Fruit fly (Drosophila melanogaster) whole organism, embryonic: Measurements from ENCODE around the gene ND-18.

Experiments used
- Abd-B ChIP-seq: fragments of 200-800 bp; sonication (Bioruptor generic); optimal IDR thresholded peaks from 2 replicates; lab custom pipeline; 2018; ENCODE audit warnings: missing biosample characterization, mild to moderate bottlenecking, missing genetic modification characterization, moderate library complexity
- Antp ChIP-seq: fragments of 200-800 bp; sonication (Bioruptor generic); optimal IDR thresholded peaks from 3 replicates; lab custom pipeline; 2016; ENCODE audit warnings: missing biosample characterization, missing genetic modification characterization
- Bdp1 ChIP-seq: fragments of 200-800 bp; sonication (Bioruptor generic); optimal IDR thresholded peaks from 3 replicates; lab custom pipeline; 2016; ENCODE audit warnings: missing biosample characterization, missing genetic modification characterization
- Blimp-1 ChIP-seq: fragments of 200-800 bp; sonication (Bioruptor generic); optimal IDR thresholded peaks from 3 replicates; lab custom pipeline; 2018; ENCODE audit warnings: missing biosample characterization, missing genetic modification characterization, mild to moderate bottlenecking, moderate library complexity, missing genetic modification reagents
- CG10267 ChIP-seq: fragments of 200-800 bp; sonication (Bioruptor generic); optimal IDR thresholded peaks from 2 replicates; lab custom pipeline; 2018; ENCODE audit warnings: missing biosample characterization, mild to moderate bottlenecking, missing genetic modification characterization, moderate library complexity
- CG11247 ChIP-seq: fragments of 200-800 bp; sonication (Bioruptor generic); IDR thresholded peaks from 2 replicates; pipeline ENCODE4 v1.3.6; 2022; ENCODE audit warnings: missing biosample characterization, missing genetic modification characterization
- CG14667 ChIP-seq: fragments of 200-800 bp; sonication (Bioruptor generic); IDR thresholded peaks from 2 replicates; pipeline ENCODE4 v1.3.6; 2022; ENCODE audit warnings: missing biosample characterization, missing genetic modification characterization
- CG1602 ChIP-seq: fragments of 200-800 bp; sonication (Bioruptor generic); optimal IDR thresholded peaks from 3 replicates; lab custom pipeline; 2016; ENCODE audit warnings: missing biosample characterization, missing genetic modification characterization
- CG17359 ChIP-seq: fragments of 200-800 bp; sonication (Bioruptor generic); optimal IDR thresholded peaks from 3 replicates; lab custom pipeline; 2018; ENCODE audit warnings: missing biosample characterization, mild to moderate bottlenecking, missing genetic modification characterization, moderate library complexity
- CG17568 ChIP-seq: fragments of 200-800 bp; sonication (Bioruptor generic); optimal IDR thresholded peaks from 2 replicates; lab custom pipeline; 2018; ENCODE audit warnings: missing biosample characterization, mild to moderate bottlenecking, missing genetic modification characterization, moderate library complexity
- CG17612 ChIP-seq: fragments of 200-800 bp; sonication (Bioruptor generic); IDR thresholded peaks from 2 replicates; pipeline ENCODE4 v1.3.6; 2022; ENCODE audit warnings: missing biosample characterization, missing genetic modification characterization
- CG18262 ChIP-seq: fragments of 200-800 bp; optimal IDR thresholded peaks from 3 replicates; lab custom pipeline; 2019; ENCODE audit warnings: missing biosample characterization, mild to moderate bottlenecking, missing genetic modification characterization, moderate library complexity
- CG30403 ChIP-seq: fragments of 200-800 bp; sonication (Bioruptor generic); optimal IDR thresholded peaks from 3 replicates; lab custom pipeline; 2016; ENCODE audit warnings: missing biosample characterization, missing genetic modification characterization
- CG30431 ChIP-seq: fragments of 200-800 bp; sonication (Bioruptor generic); optimal IDR thresholded peaks from 2 replicates; lab custom pipeline; 2017; ENCODE audit warnings: missing biosample characterization, missing genetic modification characterization
- CG3281 ChIP-seq: fragments of 200-800 bp; sonication (Bioruptor generic); optimal IDR thresholded peaks from 3 replicates; lab custom pipeline; 2017; ENCODE audit warnings: missing biosample characterization, mild to moderate bottlenecking, missing genetic modification characterization
- CG4328 ChIP-seq: fragments of 200-800 bp; sonication (Bioruptor generic); optimal IDR thresholded peaks from 3 replicates; lab custom pipeline; 2017; ENCODE audit warnings: missing biosample characterization, missing genetic modification reagents, missing genetic modification characterization
- CG4707 ChIP-seq: fragments of 200-800 bp; sonication (Bioruptor generic); optimal IDR thresholded peaks from 2 replicates; lab custom pipeline; 2018; ENCODE audit warnings: missing biosample characterization, mild to moderate bottlenecking, missing genetic modification characterization, moderate library complexity
- CG6854 ChIP-seq: fragments of 200-800 bp; sonication (Bioruptor generic); optimal IDR thresholded peaks from 3 replicates; lab custom pipeline; 2017; ENCODE audit warnings: missing biosample characterization, mild to moderate bottlenecking, missing genetic modification characterization
- CG8281 ChIP-seq: fragments of 200-800 bp; sonication (Bioruptor generic); optimal IDR thresholded peaks from 2 replicates; lab custom pipeline; 2018; ENCODE audit warnings: missing biosample characterization, mild to moderate bottlenecking, missing genetic modification characterization, moderate library complexity
- CG8290 ChIP-seq, 3 experiments: fragments of 200-800 bp; sonication (Bioruptor generic); optimal IDR thresholded peaks; 2 replicates each; lab custom pipeline; 2016 to 2019; ENCODE audit warnings: missing biosample characterization in 3 of 3, missing genetic modification characterization in 3 of 3, mild to moderate bottlenecking in 2 of 3, moderate library complexity in 1 of 3
- CG9876 ChIP-seq: fragments of 200-800 bp; sonication (Bioruptor generic); optimal IDR thresholded peaks from 2 replicates; lab custom pipeline; 2016; ENCODE audit warnings: missing biosample characterization, missing genetic modification characterization
- CkIIα-i1 ChIP-seq: fragments of 200-800 bp; sonication (Bioruptor generic); IDR thresholded peaks from 2 replicates; pipeline ENCODE4 v1.3.6; 2022; ENCODE audit warnings: missing biosample characterization, missing genetic modification characterization
- CrebB ChIP-seq: fragments of 200-800 bp; sonication (Bioruptor generic); optimal IDR thresholded peaks from 3 replicates; lab custom pipeline; 2018; ENCODE audit warnings: missing biosample characterization, mild to moderate bottlenecking, missing genetic modification characterization
- Dip3 ChIP-seq: fragments of 200-800 bp; sonication (Bioruptor generic); optimal IDR thresholded peaks from 3 replicates; lab custom pipeline; 2016; ENCODE audit warnings: missing biosample characterization, missing genetic modification characterization
- E2f1 ChIP-seq: fragments of 200-800 bp; sonication (Bioruptor generic); IDR thresholded peaks from 2 replicates; pipeline ENCODE4 v1.3.6; 2022; ENCODE audit warnings: missing biosample characterization, missing genetic modification characterization
- H15 ChIP-seq: fragments of 200-800 bp; sonication (Bioruptor generic); IDR thresholded peaks from 3 replicates; pipeline ENCODE4 v1.3.6; 2022; ENCODE audit warnings: missing biosample characterization, missing genetic modification characterization
- Kr ChIP-seq: fragments of 200-800 bp; sonication (Bioruptor generic); optimal IDR thresholded peaks from 2 replicates; lab custom pipeline; 2017; ENCODE audit warnings: missing biosample characterization, mild to moderate bottlenecking, missing genetic modification characterization
- Lpt ChIP-seq: fragments of >200 bp; optimal IDR thresholded peaks from 2 replicates; lab custom pipeline; 2018; ENCODE audit warnings: missing biosample characterization, missing genetic modification characterization
- MBD-R2 ChIP-seq: fragments of 200-800 bp; sonication (Bioruptor generic); IDR thresholded peaks from 2 replicates; pipeline ENCODE4 v1.3.6; 2022; ENCODE audit warnings: missing biosample characterization, missing genetic modification characterization
- NFAT ChIP-seq: fragments of 200-800 bp; sonication (Bioruptor generic); IDR thresholded peaks from 2 replicates; pipeline ENCODE4 v1.3.6; 2022; ENCODE audit warnings: missing biosample characterization, missing genetic modification characterization
- Nf-YB ChIP-seq: fragments of 200-800 bp; sonication (Bioruptor generic); optimal IDR thresholded peaks from 3 replicates; lab custom pipeline; 2019; ENCODE audit warnings: missing biosample characterization, mild to moderate bottlenecking, missing genetic modification characterization, moderate library complexity
- ap ChIP-seq: fragments of 200-800 bp; sonication (Bioruptor generic); IDR thresholded peaks from 2 replicates; pipeline ENCODE4 v1.3.6; 2022; ENCODE audit warnings: missing biosample characterization, missing genetic modification characterization
- bowl ChIP-seq: fragments of 200-800 bp; sonication (Bioruptor generic); IDR thresholded peaks from 2 replicates; pipeline ENCODE4 v1.3.6; 2022; ENCODE audit warnings: missing biosample characterization, missing genetic modification characterization
- bsh ChIP-seq, 2 experiments: fragments of 200-800 bp; sonication (Bioruptor generic); optimal IDR thresholded peaks; 2 replicates each; lab custom pipeline; 2017 to 2018; ENCODE audit warnings: mild to moderate bottlenecking in 2 of 2, missing biosample characterization in 2 of 2, missing genetic modification characterization in 2 of 2, moderate library complexity in 1 of 2
- crp ChIP-seq, 2 experiments: fragments of 200-800 bp; sonication (Bioruptor generic); optimal IDR thresholded peaks; 2 replicates in 1 of 2; 3 replicates in 1 of 2; lab custom pipeline; 2017; ENCODE audit warnings: missing biosample characterization in 2 of 2, missing genetic modification characterization in 2 of 2, mild to moderate bottlenecking in 1 of 2, moderate library complexity in 1 of 2
- cwo ChIP-seq: fragments of 200-800 bp; sonication (Bioruptor generic); optimal IDR thresholded peaks from 3 replicates; lab custom pipeline; 2017; ENCODE audit warnings: missing biosample characterization, missing genetic modification characterization, mild to moderate bottlenecking, moderate library complexity, missing genetic modification reagents
- danr ChIP-seq: fragments of 200-800 bp; sonication (Bioruptor generic); IDR thresholded peaks from 2 replicates; pipeline ENCODE4 v1.3.6; 2022; ENCODE audit warnings: missing biosample characterization, missing genetic modification characterization
- dm ChIP-seq: fragments of 200-800 bp; sonication (Bioruptor generic); optimal IDR thresholded peaks from 3 replicates; lab custom pipeline; 2016; ENCODE audit warnings: missing biosample characterization, missing genetic modification characterization
- eve ChIP-seq, 2 experiments: fragments of >200 bp; optimal IDR thresholded peaks; 2 replicates each; lab custom pipeline; 2017; ENCODE audit warnings: missing biosample characterization in 2 of 2, missing genetic modification characterization in 2 of 2
- ftz-f1 ChIP-seq: fragments of 200-800 bp; sonication (Bioruptor generic); optimal IDR thresholded peaks from 2 replicates; lab custom pipeline; 2016; ENCODE audit warnings: missing biosample characterization, missing genetic modification characterization
- her ChIP-seq: fragments of 200-800 bp; sonication (Bioruptor generic); optimal IDR thresholded peaks from 2 replicates; lab custom pipeline; 2016; ENCODE audit warnings: missing biosample characterization, missing genetic modification characterization
- insv ChIP-seq, 2 experiments: fragments of 200-800 bp; sonication (Bioruptor generic); optimal IDR thresholded peaks; 3 replicates each; lab custom pipeline; 2016 to 2018; ENCODE audit warnings: missing biosample characterization in 2 of 2, missing genetic modification characterization in 2 of 2
- luna ChIP-seq: fragments of 200-800 bp; sonication (Bioruptor generic); optimal IDR thresholded peaks from 2 replicates; lab custom pipeline; 2016; ENCODE audit warnings: missing biosample characterization, missing genetic modification characterization
- nerfin-2 ChIP-seq: fragments of 200-800 bp; sonication (Bioruptor generic); IDR thresholded peaks from 2 replicates; pipeline ENCODE4 v1.3.6; 2022; ENCODE audit warnings: missing biosample characterization, missing genetic modification characterization; ENCODE audit not compliant: partially characterized antibody
- nom ChIP-seq: fragments of 200-800 bp; sonication (Bioruptor generic); optimal IDR thresholded peaks from 2 replicates; lab custom pipeline; 2017; ENCODE audit warnings: missing biosample characterization, missing genetic modification characterization, mild to moderate bottlenecking, moderate library complexity, missing genetic modification reagents
- org-1 ChIP-seq: fragments of 200-800 bp; sonication (Bioruptor generic); optimal IDR thresholded peaks from 2 replicates; lab custom pipeline; 2017; ENCODE audit warnings: missing biosample characterization, missing genetic modification characterization
- run ChIP-seq: fragments of 200-800 bp; sonication (Bioruptor generic); optimal IDR thresholded peaks from 3 replicates; lab custom pipeline; 2018; ENCODE audit warnings: missing biosample characterization, mild to moderate bottlenecking, missing genetic modification characterization
- so ChIP-seq: fragments of 200-800 bp; sonication (Bioruptor generic); IDR thresholded peaks from 3 replicates; pipeline ENCODE4 v1.3.6; 2022; ENCODE audit warnings: missing biosample characterization, missing genetic modification characterization
- tap ChIP-seq: fragments of 200-800 bp; optimal IDR thresholded peaks from 3 replicates; lab custom pipeline; 2019; ENCODE audit warnings: missing biosample characterization, mild to moderate bottlenecking, missing genetic modification characterization, moderate library complexity
- trem ChIP-seq: fragments of 200-800 bp; optimal IDR thresholded peaks from 3 replicates; lab custom pipeline; 2019; ENCODE audit warnings: missing biosample characterization, mild to moderate bottlenecking, missing genetic modification characterization, moderate library complexity
- usp ChIP-seq: fragments of >200 bp; optimal IDR thresholded peaks from 2 replicates; lab custom pipeline; 2017; ENCODE audit warnings: missing biosample characterization, missing genetic modification characterization
- zf30C ChIP-seq: fragments of 200-800 bp; sonication (Bioruptor generic); optimal IDR thresholded peaks from 3 replicates; lab custom pipeline; 2018; ENCODE audit warnings: missing biosample characterization, mild to moderate bottlenecking, missing genetic modification characterization

ND-18 gene

dm6 chrX:19494285-19494684, 2.1 kb downstream of the ND-18 start, which contains the start of gene CG12204 (continued):
- TF ChIP-seq zf30C (GFP tag; lab: Kevin White, UChicago) = no peak
- no peak for TF ChIP-seq CG14667 (GFP tag; lab: Robert Waterston, UW)
- peak; percentile 57 for TF ChIP-seq MBD-R2 (GFP tag; lab: Robert Waterston, UW)
- TF ChIP-seq CG1602 = no peak
- TF ChIP-seq so (GFP tag; lab: Robert Waterston, UW) = no peak
- no peak for TF ChIP-seq CrebB
- TF ChIP-seq Kr (GFP tag; lab: Kevin White, UChicago) = no peak
- peak; percentile 81 for TF ChIP-seq CG10267 (tag; lab: Kevin White, UChicago)
- TF ChIP-seq usp (GFP tag; lab: Kevin White, UChicago) = no peak
- TF ChIP-seq ftz-f1 (GFP tag; lab: Kevin White, UChicago) = no peak
- no peak for TF ChIP-seq trem (tag; lab: Kevin White, UChicago)
- TF ChIP-seq her = peak; percentile 34
- no peak for TF ChIP-seq CG17359 (tag; lab: Kevin White, UChicago)
- TF ChIP-seq CG8281 (tag; lab: Kevin White, UChicago) = no peak
- TF ChIP-seq Nf-YB (GFP tag; lab: Kevin White, UChicago) = no peak
- TF ChIP-seq nom (GFP tag; lab: Kevin White, UChicago) = peak; percentile 39
- no peak for TF ChIP-seq tap
- TF ChIP-seq CG4707 (GFP tag; lab: Kevin White, UChicago) = no peak
- no peak for TF ChIP-seq E2f1 (GFP tag; lab: Robert Waterston, UW)
- no peak for TF ChIP-seq CG30431 (GFP tag; lab: Kevin White, UChicago)
- TF ChIP-seq bsh (GFP tag; optimal IDR thresholded peaks at IDR 0.05; lab: Kevin White, UChicago) = no peak
- no peak for TF ChIP-seq crp (GFP tag; optimal IDR thresholded peaks at IDR 0.05; lab: Kevin White, UChicago)
- peak in 1 of 2 experiments; percentile 11 for TF ChIP-seq insv (GFP tag; optimal IDR thresholded peaks at IDR 0.05; lab: Kevin White, UChicago)
- no peak for TF ChIP-seq Bdp1
- no peak for TF ChIP-seq CG9876 (GFP tag; lab: Kevin White, UChicago)
- TF ChIP-seq Abd-B (GFP tag; lab: Kevin White, UChicago) = no peak
- TF ChIP-seq org-1 (GFP tag; lab: Kevin White, UChicago) = no peak
- TF ChIP-seq CG17612 (GFP tag; lab: Robert Waterston, UW) = no peak
- peak; percentile 13 for TF ChIP-seq dm (GFP tag; lab: Kevin White, UChicago)
- TF ChIP-seq Antp (GFP tag; lab: Kevin White, UChicago) = peak; percentile 28
- no peak for TF ChIP-seq CG30403
- peak; percentile 4 for TF ChIP-seq CG3281 (GFP tag; lab: Kevin White, UChicago)
- no peak for TF ChIP-seq CG11247 (GFP tag; lab: Robert Waterston, UW)
- TF ChIP-seq CG4328 = no peak
- no peak for TF ChIP-seq run (tag; lab: Kevin White, UChicago)
- no peak for TF ChIP-seq bowl
- no peak for TF ChIP-seq Lpt (GFP tag; lab: Kevin White, UChicago)
- TF ChIP-seq danr = no peak
- TF ChIP-seq NFAT (GFP tag; lab: Robert Waterston, UW) = peak; percentile 43; the same call in 1 of the 2 replicates
- TF ChIP-seq eve (GFP tag; optimal IDR thresholded peaks at IDR 0.05; lab: Kevin White, UChicago) = no peak
- no peak for TF ChIP-seq CG8290 (GFP tag; optimal IDR thresholded peaks at IDR 0.05; lab: Kevin White, UChicago)
- TF ChIP-seq CG8290 (tag; optimal IDR thresholded peaks at IDR 0.05; lab: Kevin White, UChicago) = no peak
- TF ChIP-seq H15 (GFP tag; lab: Robert Waterston, UW) = no peak
- no peak for TF ChIP-seq luna (GFP tag; lab: Kevin White, UChicago)
- TF ChIP-seq CG18262 = no peak
- no peak for TF ChIP-seq Blimp-1
- TF ChIP-seq cwo (GFP tag; lab: Kevin White, UChicago) = no peak
- TF ChIP-seq ap (GFP tag; lab: Robert Waterston, UW) = no peak
- TF ChIP-seq CG6854 = no peak
- no peak for TF ChIP-seq CG17568 (GFP tag; lab: Kevin White, UChicago)
- no peak for TF ChIP-seq nerfin-2 (GFP tag; lab: Robert Waterston, UW)
- TF ChIP-seq CkIIα-i1 (GFP tag; lab: Robert Waterston, UW) = no peak
- TF ChIP-seq Dip3 (GFP tag; lab: Kevin White, UChicago) = no peak
